Worm (Caenorhabditis elegans) whole organism, L1 larva: Measurements from ENCODE around the gene ZK287.9.

ENCODE experiments used
- C16A3.4 ChIP-seq: fragments of 150-350 bp; optimal IDR thresholded peaks from 2 replicates; lab custom pipeline; 2014; ENCODE audit warnings: missing biosample characterization, missing genetic modification characterization
- ama-1 ChIP-seq: fragments of 150-350 bp; optimal IDR thresholded peaks from 2 replicates; lab custom pipeline; 2014
- ets-5 ChIP-seq: fragments of 200-800 bp; sonication (Bioruptor generic); IDR thresholded peaks from 2 replicates; pipeline ENCODE4 v1.3.6; 2022; ENCODE audit warnings: missing genetic modification characterization, missing compliant biosample characterization
- jun-1 ChIP-seq: fragments of 150-350 bp; optimal IDR thresholded peaks from 2 replicates; lab custom pipeline; 2014; ENCODE audit warnings: missing biosample characterization, missing genetic modification reagents, missing genetic modification characterization
- nhr-11 ChIP-seq: fragments of 150-350 bp; optimal IDR thresholded peaks from 2 replicates; lab custom pipeline; 2014; ENCODE audit warnings: missing biosample characterization, missing genetic modification characterization
- nhr-77 ChIP-seq: fragments of 150-350 bp; optimal IDR thresholded peaks from 2 replicates; lab custom pipeline; 2014; ENCODE audit warnings: missing biosample characterization, missing genetic modification characterization
- pqm-1 ChIP-seq: sonication (generic microtip); optimal IDR thresholded peaks from 3 replicates; lab custom pipeline; 2017; ENCODE audit warnings: missing biosample characterization, missing genetic modification characterization
- skn-1 ChIP-seq: fragments of 150-350 bp; optimal IDR thresholded peaks from 2 replicates; lab custom pipeline; 2014; ENCODE audit warnings: missing biosample characterization, missing genetic modification characterization
- unc-130 ChIP-seq: fragments of 150-350 bp; optimal IDR thresholded peaks from 2 replicates; lab custom pipeline; 2017; ENCODE audit warnings: missing biosample characterization, missing genetic modification characterization, inconsistent platforms
- unc-62 ChIP-seq: fragments of 150-350 bp; optimal IDR thresholded peaks from 2 replicates; lab custom pipeline; 2014; ENCODE audit warnings: missing biosample characterization, missing genetic modification reagents, missing genetic modification characterization
- zag-1 ChIP-seq: fragments of 150-350 bp; optimal IDR thresholded peaks from 2 replicates; lab custom pipeline; 2014; ENCODE audit warnings: missing biosample characterization, missing genetic modification characterization
- ztf-4 ChIP-seq: fragments of 150-350 bp; optimal IDR thresholded peaks from 2 replicates; lab custom pipeline; 2014; ENCODE audit warnings: missing biosample characterization, missing genetic modification characterization

DNA sequence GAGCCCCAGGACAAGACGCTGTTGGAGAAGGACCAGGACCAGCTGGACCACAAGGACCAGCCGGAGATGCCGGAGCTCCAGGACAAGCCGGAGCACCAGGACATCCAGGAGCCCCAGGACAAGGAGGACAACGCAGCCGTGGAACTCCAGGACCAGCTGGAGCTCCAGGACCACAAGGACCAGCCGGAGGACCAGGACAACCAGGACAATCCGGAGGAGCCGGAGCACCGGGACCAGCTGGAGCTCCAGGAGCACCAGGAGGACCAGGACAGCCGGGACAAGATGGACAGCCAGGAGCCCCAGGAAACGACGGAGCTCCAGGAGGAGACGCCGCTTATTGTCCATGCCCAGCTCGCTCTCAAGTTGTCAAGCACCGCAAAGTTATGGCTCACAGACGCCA lies 48.6 kb upstream of the ZK287.9 start:
- TF ChIP-seq C16A3.4 (no peak), jun-1 (tag; lab: Kevin White, UChicago) (no peak), pqm-1 (tag; lab: Kevin White, UChicago) (no peak), unc-130 (no peak), ztf-4 (tag; lab: Kevin White, UChicago) (no peak), nhr-77 (tag; lab: Kevin White, UChicago) (no peak), zag-1 (no peak), ama-1 (lab: Kevin White, UChicago) (no peak), ets-5 (no peak), unc-62 (no peak), nhr-11 (tag; lab: Kevin White, UChicago) (no peak), skn-1 (no peak)
